Worm (Caenorhabditis elegans) whole organism, late embryonic: ENCODE results near the gene C09G5.7.

Experiments
- ahr-1 ChIP-seq: sonication (generic microtip); optimal IDR thresholded peaks from 2 replicates; lab custom pipeline; 2016; ENCODE audit warnings: missing genetic modification characterization, missing compliant biosample characterization
- ceh-18 ChIP-seq: sonication (generic microtip); optimal IDR thresholded peaks from 2 replicates; lab custom pipeline; 2016; ENCODE audit warnings: missing genetic modification characterization, missing compliant biosample characterization
- ceh-2 ChIP-seq: sonication (generic microtip); optimal IDR thresholded peaks from 2 replicates; lab custom pipeline; 2016; ENCODE audit warnings: missing genotype, missing genetic modification characterization, missing compliant biosample characterization
- ets-4 ChIP-seq: sonication (generic microtip); optimal IDR thresholded peaks from 2 replicates; lab custom pipeline; 2016; ENCODE audit warnings: missing genetic modification characterization, missing compliant biosample characterization
- pag-3 ChIP-seq: sonication (generic microtip); optimal IDR thresholded peaks from 2 replicates; lab custom pipeline; 2016; ENCODE audit warnings: missing compliant biosample characterization, missing genetic modification characterization, borderline replicate concordance
- sox-2 ChIP-seq: fragments of 200-800 bp; sonication (Bioruptor generic); IDR thresholded peaks from 2 replicates; pipeline ENCODE4 v1.3.6; 2022; ENCODE audit warnings: missing genetic modification reagents, missing genetic modification characterization, missing compliant biosample characterization
- tbx-7 ChIP-seq: sonication (generic microtip); optimal IDR thresholded peaks from 2 replicates; lab custom pipeline; 2016; ENCODE audit warnings: missing genotype, missing genetic modification characterization, missing compliant biosample characterization
- ztf-16 ChIP-seq: sonication (generic microtip); optimal IDR thresholded peaks from 2 replicates; lab custom pipeline; 2017; ENCODE audit warnings: missing genetic modification characterization, missing compliant biosample characterization

- no peak for TF ChIP-seq tbx-7 (tag; lab: Kevin White, UChicago)
- no peak for TF ChIP-seq ceh-18
- TF ChIP-seq pag-3: no peak
- TF ChIP-seq ztf-16 (tag; lab: Kevin White, UChicago): no peak
- TF ChIP-seq ets-4 (tag; lab: Kevin White, UChicago): no peak
- TF ChIP-seq ceh-2 (tag; lab: Kevin White, UChicago): no peak
- no peak for TF ChIP-seq sox-2
- no peak for TF ChIP-seq ahr-1 (tag; lab: Kevin White, UChicago)
Observed at ce11 chrII:10693655-10694054, 21.0 kb upstream of the C09G5.7 start, which contains the start of gene gbh-1.
